Fruit fly (Drosophila melanogaster) whole organism, embryonic: ENCODE measurements around the gene CG3434.
A peak's percentile ranks its signal among the peaks of the same experiment; 100 is the strongest.

Experiments
- CG1024 ChIP-seq: fragments of 200-800 bp; sonication (Bioruptor generic); IDR thresholded peaks from 2 replicates; pipeline ENCODE4 v1.3.6; 2022; ENCODE audit warnings: missing biosample characterization, missing genetic modification characterization
- CG10543 ChIP-seq: fragments of 200-800 bp; sonication (Bioruptor generic); optimal IDR thresholded peaks from 3 replicates; lab custom pipeline; 2017; ENCODE audit warnings: missing biosample characterization, mild to moderate bottlenecking, missing genetic modification characterization, moderate library complexity
- CG10654 ChIP-seq: fragments of 200-800 bp; sonication (Bioruptor generic); optimal IDR thresholded peaks from 2 replicates; lab custom pipeline; 2016; ENCODE audit warnings: missing biosample characterization, missing genetic modification characterization
- CG11398 ChIP-seq: fragments of 200-800 bp; sonication (Bioruptor generic); optimal IDR thresholded peaks from 2 replicates; lab custom pipeline; 2016; ENCODE audit warnings: missing biosample characterization, missing genetic modification characterization
- CG12744 ChIP-seq: fragments of 200-800 bp; sonication (Bioruptor generic); optimal IDR thresholded peaks from 2 replicates; lab custom pipeline; 2016; ENCODE audit warnings: missing biosample characterization, missing genetic modification characterization
- CG13296 ChIP-seq: fragments of 200-800 bp; sonication (Bioruptor generic); optimal IDR thresholded peaks from 3 replicates; lab custom pipeline; 2018; ENCODE audit warnings: missing biosample characterization, mild to moderate bottlenecking, missing genetic modification characterization
- CG14965 ChIP-seq: fragments of 200-800 bp; sonication (Bioruptor generic); optimal IDR thresholded peaks from 2 replicates; lab custom pipeline; 2016; ENCODE audit warnings: missing biosample characterization, missing genetic modification characterization, borderline replicate concordance
- CG15479 ChIP-seq: fragments of 200-800 bp; sonication (Bioruptor generic); optimal IDR thresholded peaks from 3 replicates; lab custom pipeline; 2019; ENCODE audit warnings: missing biosample characterization, mild to moderate bottlenecking, missing genetic modification characterization, moderate library complexity
- CG16815 ChIP-seq: fragments of 200-800 bp; sonication (Bioruptor generic); optimal IDR thresholded peaks from 3 replicates; lab custom pipeline; 2017; ENCODE audit warnings: missing biosample characterization, mild to moderate bottlenecking, missing genetic modification characterization
- CG17328 ChIP-seq: fragments of 200-800 bp; sonication (Bioruptor generic); IDR thresholded peaks from 2 replicates; pipeline ENCODE4 v1.3.6; 2022; ENCODE audit warnings: missing biosample characterization, missing genetic modification characterization
- CG17385 ChIP-seq: fragments of 200-800 bp; sonication (Bioruptor generic); optimal IDR thresholded peaks from 3 replicates; lab custom pipeline; 2018; ENCODE audit warnings: missing biosample characterization, mild to moderate bottlenecking, missing genetic modification characterization
- CG18764 ChIP-seq: fragments of 200-800 bp; sonication (Bioruptor generic); optimal IDR thresholded peaks from 3 replicates; lab custom pipeline; 2016; ENCODE audit warnings: missing biosample characterization, missing genetic modification characterization
- CG3407 ChIP-seq: fragments of 200-800 bp; sonication (Bioruptor generic); optimal IDR thresholded peaks from 2 replicates; lab custom pipeline; 2018; ENCODE audit warnings: missing biosample characterization, mild to moderate bottlenecking, missing genetic modification characterization
- CG4404 ChIP-seq: fragments of 200-800 bp; sonication (Bioruptor generic); IDR thresholded peaks from 2 replicates; pipeline ENCODE4 v1.3.6; 2022; ENCODE audit warnings: missing biosample characterization, missing genetic modification characterization
- CG7963 ChIP-seq: fragments of 200-800 bp; sonication (Bioruptor generic); IDR thresholded peaks from 3 replicates; pipeline ENCODE4 v1.3.6; 2022; ENCODE audit warnings: missing biosample characterization, missing genetic modification characterization; ENCODE audit not compliant: partially characterized antibody
- CG8388 ChIP-seq: fragments of 200-800 bp; sonication (Bioruptor generic); optimal IDR thresholded peaks from 2 replicates; lab custom pipeline; 2019; ENCODE audit warnings: missing biosample characterization, mild to moderate bottlenecking, missing genetic modification characterization, moderate library complexity
- Chrac-16 ChIP-seq: fragments of 200-800 bp; sonication (Bioruptor generic); optimal IDR thresholded peaks from 3 replicates; lab custom pipeline; 2016; ENCODE audit warnings: missing biosample characterization, missing genetic modification characterization
- D19A ChIP-seq: fragments of 200-800 bp; optimal IDR thresholded peaks from 3 replicates; lab custom pipeline; 2019; ENCODE audit warnings: missing biosample characterization, mild to moderate bottlenecking, missing genetic modification characterization, moderate library complexity
- Dad ChIP-seq: fragments of 200-800 bp; sonication (Bioruptor generic); optimal IDR thresholded peaks from 3 replicates; lab custom pipeline; 2016; ENCODE audit warnings: missing biosample characterization, missing genetic modification characterization
- Dip3 ChIP-seq: fragments of 200-800 bp; sonication (Bioruptor generic); optimal IDR thresholded peaks from 3 replicates; lab custom pipeline; 2016; ENCODE audit warnings: missing biosample characterization, missing genetic modification characterization
- MESR4 ChIP-seq: fragments of 200-800 bp; sonication (Bioruptor generic); optimal IDR thresholded peaks from 2 replicates; lab custom pipeline; 2018; ENCODE audit warnings: missing biosample characterization, mild to moderate bottlenecking, missing genetic modification characterization, moderate library complexity
- Meics ChIP-seq: fragments of 200-800 bp; sonication (Bioruptor generic); optimal IDR thresholded peaks from 2 replicates; lab custom pipeline; 2017; ENCODE audit warnings: missing biosample characterization, mild to moderate bottlenecking, missing genetic modification characterization
- Ptx1 ChIP-seq: fragments of 200-800 bp; sonication (Bioruptor generic); IDR thresholded peaks from 2 replicates; pipeline ENCODE4 v1.3.6; 2022; ENCODE audit warnings: missing biosample characterization, missing genetic modification characterization
- Six4 ChIP-seq: fragments of 200-800 bp; sonication (Bioruptor generic); optimal IDR thresholded peaks from 2 replicates; lab custom pipeline; 2016; ENCODE audit warnings: missing biosample characterization, missing genetic modification characterization
- ap ChIP-seq: fragments of 200-800 bp; sonication (Bioruptor generic); IDR thresholded peaks from 2 replicates; pipeline ENCODE4 v1.3.6; 2022; ENCODE audit warnings: missing biosample characterization, missing genetic modification characterization
- bbx ChIP-seq: fragments of 200-800 bp; sonication (Bioruptor generic); IDR thresholded peaks from 2 replicates; pipeline ENCODE4 v1.3.6; 2022; ENCODE audit warnings: missing biosample characterization, missing genetic modification characterization; ENCODE audit not compliant: partially characterized antibody
- bsh ChIP-seq, 2 experiments: fragments of 200-800 bp; sonication (Bioruptor generic); optimal IDR thresholded peaks; 2 replicates each; lab custom pipeline; 2017 to 2018; ENCODE audit warnings: mild to moderate bottlenecking in 2 of 2, missing biosample characterization in 2 of 2, missing genetic modification characterization in 2 of 2, moderate library complexity in 1 of 2
- ci ChIP-seq: fragments of 200-800 bp; sonication (Bioruptor generic); IDR thresholded peaks from 3 replicates; pipeline ENCODE4 v1.3.6; 2022; ENCODE audit warnings: missing biosample characterization, missing genetic modification characterization
- crol ChIP-seq: fragments of 200-800 bp; sonication (Bioruptor generic); IDR thresholded peaks from 2 replicates; pipeline ENCODE4 v1.3.6; 2022; ENCODE audit warnings: missing biosample characterization, missing genetic modification characterization
- disco-r ChIP-seq: fragments of 200-800 bp; sonication (Bioruptor generic); optimal IDR thresholded peaks from 2 replicates; lab custom pipeline; 2016; ENCODE audit warnings: missing biosample characterization, missing genetic modification characterization
- dpn ChIP-seq, 2 experiments: fragments of 200-800 bp; sonication (Bioruptor generic); optimal IDR thresholded peaks; 3 replicates each; lab custom pipeline; 2016; ENCODE audit warnings: missing biosample characterization in 2 of 2, missing genetic modification characterization in 2 of 2
- ems ChIP-seq: fragments of 200-800 bp; sonication (Bioruptor generic); optimal IDR thresholded peaks from 3 replicates; lab custom pipeline; 2016; ENCODE audit warnings: missing biosample characterization, missing genetic modification characterization
- ewg ChIP-seq: fragments of 200-800 bp; sonication (Bioruptor generic); optimal IDR thresholded peaks from 3 replicates; lab custom pipeline; 2017; ENCODE audit warnings: mild to moderate bottlenecking, missing biosample characterization, missing genetic modification reagents, missing genetic modification characterization
- fd3F ChIP-seq: fragments of 200-800 bp; sonication (Bioruptor generic); optimal IDR thresholded peaks from 2 replicates; lab custom pipeline; 2018; ENCODE audit warnings: missing biosample characterization, mild to moderate bottlenecking, missing genetic modification characterization, moderate library complexity
- gem ChIP-seq: fragments of 200-800 bp; sonication (Bioruptor generic); optimal IDR thresholded peaks from 2 replicates; lab custom pipeline; 2019; ENCODE audit warnings: missing biosample characterization, mild to moderate bottlenecking, missing genetic modification characterization, moderate library complexity
- inv ChIP-seq: fragments of 200-800 bp; sonication (Bioruptor generic); IDR thresholded peaks from 2 replicates; pipeline ENCODE4 v1.3.6; 2022; ENCODE audit warnings: missing biosample characterization, missing genetic modification characterization; ENCODE audit not compliant: partially characterized antibody
- lab ChIP-seq: fragments of 200-800 bp; sonication (Bioruptor generic); optimal IDR thresholded peaks from 3 replicates; lab custom pipeline; 2017; ENCODE audit warnings: missing biosample characterization, missing genetic modification characterization, mild to moderate bottlenecking, moderate library complexity, missing genetic modification reagents
- lilli ChIP-seq: fragments of 200-800 bp; sonication (Bioruptor generic); optimal IDR thresholded peaks from 3 replicates; lab custom pipeline; 2016; ENCODE audit warnings: missing biosample characterization, missing genetic modification characterization
- lmd ChIP-seq: fragments of 200-800 bp; sonication (Bioruptor generic); IDR thresholded peaks from 2 replicates; pipeline ENCODE4 v1.3.6; 2022; ENCODE audit warnings: missing biosample characterization, missing genetic modification characterization
- mirr ChIP-seq: fragments of 200-800 bp; sonication (Bioruptor generic); optimal IDR thresholded peaks from 3 replicates; lab custom pipeline; 2018; ENCODE audit warnings: missing biosample characterization, mild to moderate bottlenecking, missing genetic modification characterization
- nmo ChIP-seq: fragments of 200-800 bp; sonication (Bioruptor generic); optimal IDR thresholded peaks from 2 replicates; lab custom pipeline; 2018; ENCODE audit warnings: missing biosample characterization, mild to moderate bottlenecking, missing genetic modification characterization, moderate library complexity
- onecut ChIP-seq: fragments of 200-800 bp; sonication (Bioruptor generic); IDR thresholded peaks from 2 replicates; pipeline ENCODE4 v1.3.6; 2022; ENCODE audit warnings: missing biosample characterization, missing genetic modification characterization
- p53 ChIP-seq: fragments of 200-800 bp; sonication (Bioruptor generic); optimal IDR thresholded peaks from 2 replicates; lab custom pipeline; 2016; ENCODE audit warnings: missing biosample characterization, missing genetic modification characterization
- pum ChIP-seq: fragments of 200-800 bp; sonication (Bioruptor generic); optimal IDR thresholded peaks from 2 replicates; lab custom pipeline; 2016; ENCODE audit warnings: missing biosample characterization, missing genetic modification characterization
- pzg ChIP-seq: fragments of 200-800 bp; sonication (Bioruptor generic); optimal IDR thresholded peaks from 3 replicates; lab custom pipeline; 2018; ENCODE audit warnings: missing biosample characterization, mild to moderate bottlenecking, missing genetic modification characterization, moderate library complexity
- schlank ChIP-seq: fragments of 200-800 bp; sonication (Bioruptor generic); optimal IDR thresholded peaks from 2 replicates; lab custom pipeline; 2018; ENCODE audit warnings: missing biosample characterization, mild to moderate bottlenecking, missing genetic modification characterization
- wdn ChIP-seq: fragments of 200-800 bp; sonication (Bioruptor generic); IDR thresholded peaks from 2 replicates; pipeline ENCODE4 v1.3.6; 2022; ENCODE audit warnings: missing biosample characterization, missing genetic modification characterization
- wor ChIP-seq: fragments of 200-800 bp; sonication (Bioruptor generic); IDR thresholded peaks from 2 replicates; pipeline ENCODE4 v1.3.6; 2022; ENCODE audit warnings: missing biosample characterization, missing genetic modification characterization
- z ChIP-seq: fragments of 200-800 bp; sonication (Bioruptor generic); IDR thresholded peaks from 3 replicates; pipeline ENCODE4 v1.3.6; 2022; ENCODE audit warnings: missing biosample characterization, missing genetic modification characterization
- zen ChIP-seq: fragments of 200-800 bp; sonication (Bioruptor generic); optimal IDR thresholded peaks from 3 replicates; lab custom pipeline; 2018; ENCODE audit warnings: missing biosample characterization, mild to moderate bottlenecking, missing genetic modification characterization, moderate library complexity

Gene CG3434

DNA sequence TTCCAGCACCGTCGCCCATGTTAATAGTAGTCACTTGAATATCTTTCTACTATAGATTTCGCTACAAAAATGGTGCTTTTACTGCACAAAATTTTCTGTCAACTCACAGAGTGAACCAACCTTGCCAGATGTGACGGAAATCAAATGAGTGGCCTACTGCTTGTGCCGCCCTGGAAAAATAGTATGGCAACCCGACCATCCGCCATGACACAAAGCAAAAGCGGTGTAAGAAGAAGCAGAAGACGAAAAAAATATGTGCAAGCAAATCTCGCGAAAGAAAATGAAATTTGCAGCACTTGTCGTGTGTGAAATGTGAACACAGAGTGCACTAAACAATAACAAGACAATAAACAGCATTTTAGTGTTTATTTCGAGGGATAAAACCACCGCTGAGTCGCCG, 16.2 kb upstream of the CG3434 start, which contains the start of the genes Uch-L5 and Jarid2 (continued):
- TF ChIP-seq Dad (GFP tag; lab: Kevin White, UChicago) (peak; percentile 51), CG17328 (GFP tag; lab: Robert Waterston, UW) (no peak), ap (GFP tag; lab: Robert Waterston, UW) (no peak), CG7963 (GFP tag; lab: Robert Waterston, UW) (0 out of 3 replicates have a peak, but pooled peaks have one; percentile 8), Chrac-16 (GFP tag; lab: Kevin White, UChicago) (peak; percentile 32), pzg (GFP tag; lab: Kevin White, UChicago) (peak; percentile 95), mirr (GFP tag; lab: Kevin White, UChicago) (peak; percentile 61), CG10654 (GFP tag; lab: Kevin White, UChicago) (peak; percentile 57), CG11398 (GFP tag; lab: Kevin White, UChicago) (peak; percentile 63), ems (GFP tag; lab: Kevin White, UChicago) (peak; percentile 55), CG8388 (GFP tag; lab: Kevin White, UChicago) (no peak), crol (no peak), CG14965 (GFP tag; lab: Kevin White, UChicago) (no peak), CG13296 (GFP tag; lab: Kevin White, UChicago) (peak; percentile 41), wor (GFP tag; lab: Robert Waterston, UW) (no peak), p53 (GFP tag; lab: Kevin White, UChicago) (peak; percentile 55), D19A (tag; lab: Kevin White, UChicago) (no peak), dpn (GFP tag; optimal IDR thresholded peaks at IDR 0.05; lab: Kevin White, UChicago) (peak; percentile 33 to 57), bbx (GFP tag; lab: Robert Waterston, UW) (0 out of 2 replicates have a peak, but pooled peaks have one; percentile 19), Dip3 (GFP tag; lab: Kevin White, UChicago) (peak; percentile 29), CG4404 (GFP tag; lab: Robert Waterston, UW) (no peak), bsh (GFP tag; optimal IDR thresholded peaks at IDR 0.05; lab: Kevin White, UChicago) (peak in 1 of 2 experiments; percentile 0), Meics (GFP tag; lab: Kevin White, UChicago) (peak; percentile 57), CG18764 (peak; percentile 23), lab (peak; percentile 65), CG15479 (GFP tag; lab: Kevin White, UChicago) (peak; percentile 20), wdn (peak; percentile 47; the same call in 1 of the 2 replicates), disco-r (GFP tag; lab: Kevin White, UChicago) (peak; percentile 62), Six4 (GFP tag; lab: Kevin White, UChicago) (no peak), CG16815 (GFP tag; lab: Kevin White, UChicago) (no peak), fd3F (GFP tag; lab: Kevin White, UChicago) (no peak), lilli (GFP tag; lab: Kevin White, UChicago) (peak; percentile 72), gem (tag; lab: Kevin White, UChicago) (no peak), CG10543 (GFP tag; lab: Kevin White, UChicago) (peak; percentile 44), CG17385 (GFP tag; lab: Kevin White, UChicago) (peak; percentile 98), lmd (GFP tag; lab: Robert Waterston, UW) (no peak; the same call in 1 of the 2 replicates), z (GFP tag; lab: Robert Waterston, UW) (no peak), ewg (peak; percentile 49), ci (GFP tag; lab: Robert Waterston, UW) (peak; percentile 79; the same call in 2 of the 3 replicates), pum (GFP tag; lab: Kevin White, UChicago) (peak; percentile 42), CG1024 (GFP tag; lab: Robert Waterston, UW) (no peak), CG12744 (peak; percentile 11), schlank (tag; lab: Kevin White, UChicago) (peak; percentile 28), Ptx1 (GFP tag; lab: Robert Waterston, UW) (0 out of 2 replicates have a peak, but pooled peaks have one; percentile 23), nmo (GFP tag; lab: Kevin White, UChicago) (peak; percentile 57), MESR4 (GFP tag; lab: Kevin White, UChicago) (peak; percentile 96), CG3407 (GFP tag; lab: Kevin White, UChicago) (peak; percentile 22), onecut (peak; percentile 31), zen (tag; lab: Kevin White, UChicago) (peak; percentile 38), inv (peak; percentile 41; the same call in 1 of the 2 replicates)
